Worm (Caenorhabditis elegans): ENCODE measurements around the gene aex-2.

The aex-2 gene

DNA sequence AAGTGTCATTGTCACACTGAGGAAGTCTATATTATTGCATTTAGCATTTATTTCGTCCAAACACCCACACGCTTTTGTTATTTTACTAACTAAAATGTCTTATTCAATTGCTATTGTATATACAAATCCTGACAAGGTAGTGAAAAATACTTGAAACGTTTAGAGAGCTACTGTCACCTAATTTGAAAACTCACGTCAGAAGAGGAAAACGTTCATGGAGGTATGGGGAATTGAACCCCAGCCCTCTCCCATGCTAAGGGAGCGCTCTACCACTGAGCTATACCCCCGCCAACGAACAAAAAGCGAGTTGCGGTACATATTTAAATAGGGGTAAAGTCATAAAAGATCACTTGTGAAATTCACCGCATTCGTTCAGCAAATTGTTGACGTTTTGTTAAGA lies 30.3 kb downstream of the aex-2 start:
- TF ChIP-seq unc-120 (tag; optimal IDR thresholded peaks at IDR 0.05; ENCODE audit: poor library complexity, severe bottlenecking) = peak; percentile 9
- TF ChIP-seq nhr-12 (tag; optimal IDR thresholded peaks at IDR 0.05) = no peak
- TF ChIP-seq nhr-28 (tag; optimal IDR thresholded peaks at IDR 0.05) = no peak
- TF ChIP-seq cnd-1 (tag; optimal IDR thresholded peaks at IDR 0.05) = peak; percentile 72
- TF ChIP-seq ham-2 (GFP tag; optimal IDR thresholded peaks at IDR 0.05) = peak; percentile 1
- peak; percentile 59 for TF ChIP-seq drap-1 (GFP tag; optimal IDR thresholded peaks at IDR 0.05)
- no peak for TF ChIP-seq ceh-39 (tag; optimal IDR thresholded peaks at IDR 0.05)
- TF ChIP-seq sem-2 (GFP tag; optimal IDR thresholded peaks at IDR 0.05) = peak; percentile 28
- peak; percentile 41 for TF ChIP-seq M03D4.4 (tag; optimal IDR thresholded peaks at IDR 0.05)
- peak; percentile 5 for TF ChIP-seq bed-3 (GFP tag; optimal IDR thresholded peaks at IDR 0.05)
- peak; percentile 71 for TF ChIP-seq ceh-83 (GFP tag; optimal IDR thresholded peaks at IDR 0.05)

DNA sequence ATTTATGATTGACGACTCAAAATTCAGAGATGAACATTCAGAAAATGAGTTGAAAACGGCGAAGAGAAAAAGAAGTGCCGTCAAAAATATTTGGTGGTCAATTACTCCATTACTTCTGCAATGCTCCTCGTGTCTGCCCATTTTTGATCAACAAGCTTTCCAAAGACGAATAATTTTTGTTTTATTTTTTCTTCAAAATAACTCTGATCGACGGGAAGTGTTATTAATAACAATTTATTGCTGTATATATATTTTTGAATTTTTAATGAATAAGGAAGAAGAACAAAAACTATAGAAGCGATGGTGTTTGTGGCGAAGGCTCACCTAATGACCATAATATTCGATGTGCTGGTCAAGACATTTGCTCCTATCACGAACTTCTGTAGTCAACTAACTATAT lies 32.8 kb downstream of the aex-2 start, which contains the start of gene C11E4.8:
Gene C11E4.8 (plus strand): TSS at position 301 of the 400 bp plus-strand sequence.
- no peak for TF ChIP-seq ceh-83 (GFP tag; optimal IDR thresholded peaks at IDR 0.05)
- TF ChIP-seq nhr-12 (tag; optimal IDR thresholded peaks at IDR 0.05) = no peak

DNA sequence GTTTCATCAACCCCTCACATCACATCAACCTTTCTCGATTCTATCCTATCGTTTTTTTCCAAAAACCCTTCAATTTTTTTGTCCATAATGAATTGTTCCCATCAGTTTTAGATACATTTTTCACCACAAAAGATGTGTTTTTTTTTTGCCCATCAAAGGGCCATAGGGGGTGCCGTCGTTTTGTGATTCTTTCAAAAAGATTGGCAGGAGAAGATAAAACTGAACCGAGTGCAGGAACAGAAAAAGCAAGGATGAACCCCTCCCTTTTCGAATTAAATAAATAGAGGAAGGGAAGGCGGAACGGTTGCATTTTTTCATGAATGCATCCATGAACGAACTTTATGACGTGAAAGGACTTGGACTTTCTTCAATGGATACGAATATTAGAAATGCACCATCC lies 36.0 kb downstream of the aex-2 start, which contains the start of gene C11E4.7:
Gene C11E4.7 (plus strand): TSS at position 301 of the 400 bp plus-strand sequence.
- TF ChIP-seq tbx-8 (GFP tag; optimal IDR thresholded peaks at IDR 0.05) (no peak), mep-1 (tag; optimal IDR thresholded peaks at IDR 0.05) (no peak), zip-8 (tag; optimal IDR thresholded peaks at IDR 0.05) (no peak), elt-3 (tag; optimal IDR thresholded peaks at IDR 0.05) (no peak), flh-1 (GFP tag; optimal IDR thresholded peaks at IDR 0.05) (no peak), mls-2 (tag; optimal IDR thresholded peaks at IDR 0.05) (no peak), sem-2 (GFP tag; optimal IDR thresholded peaks at IDR 0.05) (no peak), drap-1 (GFP tag; optimal IDR thresholded peaks at IDR 0.05) (no peak), sptf-1 (tag; optimal IDR thresholded peaks at IDR 0.05) (no peak)

DNA sequence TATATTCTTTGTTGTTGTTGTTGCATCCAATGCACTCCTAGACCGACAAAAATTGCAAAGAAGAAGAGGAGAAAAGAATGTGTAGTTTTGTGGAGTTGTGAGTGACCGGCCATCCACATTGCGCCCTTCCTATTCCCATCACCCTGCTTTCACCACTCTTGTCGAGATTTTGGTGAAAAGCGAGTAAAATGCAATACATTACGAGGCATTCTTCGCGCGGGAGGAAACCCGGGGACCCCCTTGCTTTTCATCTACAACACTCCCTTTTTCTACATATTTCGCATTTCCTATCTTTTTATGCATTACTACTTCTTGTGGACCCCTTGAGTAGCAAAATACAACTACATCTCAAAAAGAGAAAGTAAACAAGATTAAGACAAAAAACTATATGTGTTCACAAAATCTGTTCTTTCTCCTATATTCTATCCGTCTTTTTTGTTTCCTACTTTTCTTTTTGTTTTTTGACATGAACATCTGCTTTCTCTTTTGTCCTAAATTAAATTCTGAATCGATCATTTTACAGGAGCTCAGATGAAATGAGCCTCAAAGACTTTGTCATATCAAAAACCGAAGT lies 42.8 kb downstream of the aex-2 start, which contains the start of gene C11E4.6:
Gene C11E4.6 (plus strand): TSS at position 524 of the 574 bp plus-strand sequence.
- TF ChIP-seq ces-1 (GFP tag; optimal IDR thresholded peaks at IDR 0.05) (peak; percentile 38), sptf-1 (tag; optimal IDR thresholded peaks at IDR 0.05) (no peak)

DNA sequence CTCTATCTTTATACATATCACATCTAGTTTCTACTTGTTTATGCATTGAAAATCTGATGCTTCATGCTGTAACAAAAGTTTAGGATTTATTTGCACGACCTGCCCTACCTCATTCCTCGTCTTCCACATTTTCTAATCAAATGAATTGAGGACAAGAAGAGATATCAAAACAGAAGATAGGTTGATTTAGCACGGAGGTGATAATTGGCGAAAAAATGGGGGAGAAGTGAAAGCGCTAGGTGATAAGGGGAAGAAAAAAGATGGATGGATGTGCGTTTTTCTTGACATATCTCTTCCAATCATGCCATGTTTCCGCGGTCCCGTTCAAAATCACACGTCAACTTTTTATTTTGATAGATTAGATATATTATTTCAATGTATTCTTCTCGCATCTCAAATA lies 44.8 kb downstream of the aex-2 start:
- TF ChIP-seq unc-120 (tag; optimal IDR thresholded peaks at IDR 0.05; ENCODE audit: poor library complexity, severe bottlenecking) (peak; percentile 12), unc-62 (GFP tag; optimal IDR thresholded peaks at IDR 0.05) (peak; percentile 30), nhr-12 (tag; optimal IDR thresholded peaks at IDR 0.05) (no peak)

DNA sequence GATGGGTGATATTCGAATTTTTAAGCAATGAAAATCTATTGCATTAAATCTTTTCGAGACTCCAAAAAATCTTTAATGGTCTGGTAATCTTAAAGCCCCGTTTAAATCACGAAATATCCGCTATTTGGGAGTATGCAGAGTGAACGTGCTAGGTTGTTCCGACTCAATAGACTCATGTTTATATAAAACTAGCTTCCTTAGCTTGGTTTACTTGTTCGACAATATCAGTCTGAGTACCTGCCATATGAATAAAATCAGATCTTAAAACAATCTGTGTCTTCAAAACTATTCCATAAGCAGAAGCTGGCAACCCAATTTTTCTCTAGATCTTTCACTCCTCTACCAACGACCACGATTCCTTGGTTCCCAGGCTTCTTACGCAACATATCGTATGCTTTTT lies 49.7 kb downstream of the aex-2 start:
- TF ChIP-seq mab-5 (tag; optimal IDR thresholded peaks at IDR 0.05) (no peak), pha-4 (tag; optimal IDR thresholded peaks at IDR 0.05) (no peak), lsy-2 (tag; optimal IDR thresholded peaks at IDR 0.05) (no peak), flh-1 (GFP tag; optimal IDR thresholded peaks at IDR 0.05) (no peak), ztf-11 (tag; optimal IDR thresholded peaks at IDR 0.05) (no peak), unc-120 (tag; optimal IDR thresholded peaks at IDR 0.05; ENCODE audit: poor library complexity, severe bottlenecking) (no peak), nhr-2 (tag; optimal IDR thresholded peaks at IDR 0.05) (no peak), unc-62 (GFP tag; optimal IDR thresholded peaks at IDR 0.05) (no peak), M03D4.4 (tag; optimal IDR thresholded peaks at IDR 0.05) (no peak), lin-32 (GFP tag; optimal IDR thresholded peaks at IDR 0.05) (no peak), elt-3 (tag; optimal IDR thresholded peaks at IDR 0.05) (no peak), blmp-1 (tag; optimal IDR thresholded peaks at IDR 0.05) (no peak), nhr-12 (tag; optimal IDR thresholded peaks at IDR 0.05) (no peak), cnd-1 (tag; optimal IDR thresholded peaks at IDR 0.05) (no peak), ham-2 (GFP tag; optimal IDR thresholded peaks at IDR 0.05) (no peak)

DNA sequence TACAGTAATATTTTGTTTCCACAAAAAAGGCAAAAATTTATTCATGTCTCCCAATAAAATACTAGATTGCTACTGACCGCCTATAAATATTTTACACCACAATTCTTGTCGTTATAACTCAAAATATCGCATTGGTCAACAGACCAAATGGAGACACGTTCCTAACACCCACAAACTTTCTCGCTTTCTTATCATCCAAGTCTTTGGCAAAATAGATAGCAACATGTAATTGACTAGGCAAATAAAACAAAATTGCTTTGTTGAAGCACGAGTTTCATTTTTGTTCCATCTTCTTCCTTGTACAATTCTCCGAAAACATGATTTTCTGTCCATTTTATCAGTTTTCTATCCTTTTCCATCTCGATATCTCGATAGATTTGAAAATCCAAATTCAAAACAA lies 50.3 kb downstream of the aex-2 start:
- no peak for TF ChIP-seq nhr-28 (tag; optimal IDR thresholded peaks at IDR 0.05)
